Worm (Caenorhabditis elegans) whole organism, early embryonic: ENCODE results near the gene srd-35.
A peak's percentile ranks its signal among the peaks of the same experiment; 100 is the strongest.

Experiments used
- B0310.2 ChIP-seq: sonication (generic microtip); optimal IDR thresholded peaks from 2 replicates; lab custom pipeline; 2016; ENCODE audit warnings: mild to moderate bottlenecking, missing genetic modification characterization, missing compliant biosample characterization
- F13C5.2 ChIP-seq: sonication (generic microtip); optimal IDR thresholded peaks from 2 replicates; lab custom pipeline; 2017; ENCODE audit warnings: mild to moderate bottlenecking, missing genetic modification characterization, inconsistent platforms, missing compliant biosample characterization
- aly-1 ChIP-seq: sonication (generic microtip); optimal IDR thresholded peaks from 2 replicates; lab custom pipeline; 2016; ENCODE audit warnings: missing genetic modification characterization, missing compliant biosample characterization
- ama-1 ChIP-seq: fragments of 150-350 bp; optimal IDR thresholded peaks from 2 replicates; lab custom pipeline; 2014
- ceh-13 ChIP-seq: fragments of 200-800 bp; sonication (Bioruptor generic); optimal IDR thresholded peaks from 2 replicates; lab custom pipeline; 2018; ENCODE audit warnings: mild to moderate bottlenecking, missing genetic modification characterization, missing compliant biosample characterization
- ceh-36 ChIP-seq: sonication (generic microtip); optimal IDR thresholded peaks from 2 replicates; lab custom pipeline; 2016; ENCODE audit warnings: missing genetic modification characterization, inconsistent platforms, missing compliant biosample characterization
- ets-7 ChIP-seq: sonication (generic microtip); optimal IDR thresholded peaks from 2 replicates; lab custom pipeline; 2016; ENCODE audit warnings: missing genotype, missing genetic modification characterization, missing compliant biosample characterization
- flt-1 ChIP-seq: fragments of 200-800 bp; sonication (Bioruptor generic); IDR thresholded peaks from 2 replicates; pipeline ENCODE4 v1.3.6; 2022; ENCODE audit warnings: missing genetic modification characterization, missing compliant biosample characterization
- hmbx-1 ChIP-seq: sonication (generic microtip); optimal IDR thresholded peaks from 2 replicates; lab custom pipeline; 2016; ENCODE audit warnings: mild to moderate bottlenecking, missing genetic modification characterization, missing compliant biosample characterization
- hmg-4 ChIP-seq: fragments of 200-800 bp; sonication (Bioruptor generic); optimal IDR thresholded peaks from 2 replicates; lab custom pipeline; 2018; ENCODE audit warnings: mild to moderate bottlenecking, missing genetic modification characterization, missing compliant biosample characterization
- hnd-1 ChIP-seq: sonication (generic microtip); optimal IDR thresholded peaks from 2 replicates; lab custom pipeline; 2016; ENCODE audit warnings: missing genetic modification characterization, missing compliant biosample characterization
- pes-1 ChIP-seq: fragments of 200-800 bp; sonication (Bioruptor generic); IDR thresholded peaks from 2 replicates; pipeline ENCODE4 v1.3.6; 2022; ENCODE audit warnings: missing genetic modification reagents, missing genetic modification characterization, missing compliant biosample characterization
- scrt-1 ChIP-seq: fragments of 200-800 bp; sonication (Bioruptor generic); IDR thresholded peaks from 2 replicates; pipeline ENCODE4 v1.3.6; 2022; ENCODE audit warnings: missing genetic modification characterization, missing compliant biosample characterization
- sea-1 ChIP-seq: fragments of 200-800 bp; sonication (Bioruptor generic); conservative IDR thresholded peaks from 2 replicates; pipeline ENCODE4 v1.3.6; 2022; ENCODE audit warnings: missing genetic modification characterization, missing compliant biosample characterization
- tbx-11 ChIP-seq: fragments of 200-800 bp; sonication (Bioruptor generic); IDR thresholded peaks from 2 replicates; pipeline ENCODE4 v1.3.6; 2022; ENCODE audit warnings: missing genetic modification characterization, missing compliant biosample characterization
- tbx-37 ChIP-seq: fragments of 200-800 bp; sonication (Bioruptor generic); conservative IDR thresholded peaks from 2 replicates; pipeline ENCODE4 v1.3.6; 2022; ENCODE audit warnings: missing genetic modification reagents, missing genetic modification characterization, missing compliant biosample characterization
- tra-4 ChIP-seq: sonication (generic microtip); optimal IDR thresholded peaks from 2 replicates; lab custom pipeline; 2017; ENCODE audit warnings: missing genetic modification characterization, missing compliant biosample characterization

srd-35 gene

DNA sequence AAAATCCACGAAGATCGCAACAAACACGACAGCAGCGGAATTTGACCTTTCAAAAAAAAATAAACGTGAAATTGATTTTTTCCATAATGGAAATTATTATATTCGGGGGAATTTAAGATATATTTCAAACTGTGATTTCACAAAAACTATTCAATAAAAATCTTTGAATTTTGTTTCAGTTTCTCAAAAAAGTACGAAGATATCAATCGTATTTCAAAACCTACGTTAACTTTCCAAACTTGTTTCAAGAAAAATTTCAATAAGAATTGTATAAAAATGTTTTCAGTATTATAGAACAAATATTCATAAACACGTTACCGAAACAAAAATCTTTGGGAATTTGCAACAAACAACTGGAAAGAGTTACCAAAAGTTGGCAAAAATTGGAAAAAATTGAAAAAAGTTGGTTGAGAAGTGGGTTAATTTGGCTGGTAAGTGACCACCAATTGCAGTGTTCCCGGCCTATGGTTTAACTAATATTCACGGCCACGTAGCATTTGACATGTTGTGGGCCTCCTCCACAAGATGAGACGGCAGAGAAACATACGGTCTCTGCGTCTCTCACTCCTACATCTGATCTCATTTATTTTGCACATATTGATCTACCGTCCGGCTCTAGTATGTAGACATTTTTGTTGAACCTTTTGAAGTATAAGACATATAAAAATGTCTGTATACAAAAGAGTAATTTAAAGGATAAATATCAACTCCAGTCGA, 13.2 kb upstream of the srd-35 start, which contains the start of the genes T16G1.9 and T16G1.18:
TSS of gene T16G1.9 (minus strand) at position 51 of the 717 bp plus-strand sequence.
TSS of gene T16G1.18 (plus strand) at position 493 of the 717 bp plus-strand sequence.
- TF ChIP-seq ama-1 (lab: Kevin White, UChicago) (no peak), pes-1 (no peak), tra-4 (no peak), F13C5.2 (tag; lab: Kevin White, UChicago) (peak; percentile 56), aly-1 (tag; lab: Kevin White, UChicago) (no peak)

DNA sequence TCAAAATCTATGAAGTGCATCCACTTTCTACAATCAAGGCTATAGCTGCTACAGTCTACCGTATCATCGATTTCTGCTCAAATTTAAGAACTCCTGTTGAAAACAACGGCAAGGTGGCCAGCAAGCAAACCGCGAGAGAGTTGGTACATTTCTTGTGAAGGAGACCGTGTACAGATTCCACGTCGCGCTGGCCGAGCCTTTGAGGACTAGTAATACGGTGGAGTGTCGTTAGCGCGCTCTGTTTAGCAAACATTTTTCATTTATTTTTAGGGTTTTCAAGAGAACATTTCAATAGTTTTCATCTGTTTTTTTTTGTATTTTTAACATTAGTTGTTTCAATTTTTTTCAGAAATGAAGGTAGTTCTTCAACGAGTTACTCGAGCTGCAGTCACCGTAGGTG, 11.9 kb upstream of the srd-35 start, which contains the start of gene pqn-68:
TSS of gene pqn-68 (plus strand) at position 350 of the 400 bp plus-strand sequence.
- TF ChIP-seq hnd-1 (tag; lab: Kevin White, UChicago): no peak
- no peak for TF ChIP-seq tbx-11 (GFP tag; lab: Robert Waterston, UW)

- TF ChIP-seq tbx-11 (GFP tag; lab: Robert Waterston, UW) (no peak), flt-1 (no peak), pes-1 (no peak), B0310.2 (tag; lab: Kevin White, UChicago) (no peak)
These were observed 10.5 kb upstream of the srd-35 start, which contains the start of gene eif-3.K for ce11 chrV:12953702-12954101. Gene eif-3.K (plus strand): TSS chrV:12954002.

ce11 chrV:12954261-12954660, 9.9 kb upstream of the srd-35 start:
- TF ChIP-seq hmg-4 (GFP tag; lab: Kevin White, UChicago) (no peak), tbx-11 (GFP tag; lab: Robert Waterston, UW) (no peak), ceh-13 (GFP tag; lab: Kevin White, UChicago) (no peak), aly-1 (tag; lab: Kevin White, UChicago) (no peak), ama-1 (lab: Kevin White, UChicago) (no peak), tbx-37 (GFP tag; lab: Robert Waterston, UW) (no peak), hmbx-1 (tag; lab: Kevin White, UChicago) (no peak), B0310.2 (tag; lab: Kevin White, UChicago) (no peak), sea-1 (GFP tag; lab: Robert Waterston, UW) (no peak), flt-1 (no peak), tra-4 (no peak), scrt-1 (GFP tag; lab: Robert Waterston, UW) (no peak), ets-7 (tag; lab: Kevin White, UChicago) (no peak)

- TF ChIP-seq sea-1 (GFP tag; lab: Robert Waterston, UW) (no peak), tra-4 (no peak), aly-1 (tag; lab: Kevin White, UChicago) (no peak), pes-1 (no peak), ceh-36 (tag; lab: Kevin White, UChicago) (no peak), tbx-37 (GFP tag; lab: Robert Waterston, UW) (no peak), ama-1 (lab: Kevin White, UChicago) (no peak), flt-1 (no peak)
These were observed 3.1 kb upstream of the srd-35 start, which contains the start of gene mpst-7 for ce11 chrV:12961085-12961560. Gene mpst-7 (minus strand): TSS chrV:12961135.

- no peak for TF ChIP-seq ceh-13 (GFP tag; lab: Kevin White, UChicago)
- TF ChIP-seq F13C5.2 (tag; lab: Kevin White, UChicago): no peak
- TF ChIP-seq B0310.2 (tag; lab: Kevin White, UChicago): no peak
- no peak for TF ChIP-seq tbx-37 (GFP tag; lab: Robert Waterston, UW)
- TF ChIP-seq sea-1 (GFP tag; lab: Robert Waterston, UW): no peak
- no peak for TF ChIP-seq pes-1
- no peak for TF ChIP-seq ama-1 (lab: Kevin White, UChicago)
- TF ChIP-seq ets-7 (tag; lab: Kevin White, UChicago): no peak
- TF ChIP-seq flt-1: no peak
- TF ChIP-seq scrt-1 (GFP tag; lab: Robert Waterston, UW): no peak
- TF ChIP-seq ceh-36 (tag; lab: Kevin White, UChicago): no peak
- no peak for TF ChIP-seq tra-4
- TF ChIP-seq tbx-11 (GFP tag; lab: Robert Waterston, UW): no peak
- TF ChIP-seq hmg-4 (GFP tag; lab: Kevin White, UChicago): no peak
- no peak for TF ChIP-seq hmbx-1 (tag; lab: Kevin White, UChicago)
- TF ChIP-seq hnd-1 (tag; lab: Kevin White, UChicago): no peak
These were observed 984 bp upstream of the srd-35 start, which contains the start of gene hrg-9 for ce11 chrV:12963192-12963591. Gene hrg-9 (minus strand): TSS chrV:12963343.

- TF ChIP-seq tbx-11 (GFP tag; lab: Robert Waterston, UW): no peak
- TF ChIP-seq F13C5.2 (tag; lab: Kevin White, UChicago): no peak
- no peak for TF ChIP-seq sea-1 (GFP tag; lab: Robert Waterston, UW)
- TF ChIP-seq B0310.2 (tag; lab: Kevin White, UChicago): no peak
- TF ChIP-seq hnd-1 (tag; lab: Kevin White, UChicago): no peak
- no peak for TF ChIP-seq hmbx-1 (tag; lab: Kevin White, UChicago)
- TF ChIP-seq hmg-4 (GFP tag; lab: Kevin White, UChicago): no peak
- no peak for TF ChIP-seq ama-1 (lab: Kevin White, UChicago)
- no peak for TF ChIP-seq ceh-13 (GFP tag; lab: Kevin White, UChicago)
- TF ChIP-seq ets-7 (tag; lab: Kevin White, UChicago): no peak
- no peak for TF ChIP-seq flt-1
- no peak for TF ChIP-seq tbx-37 (GFP tag; lab: Robert Waterston, UW)
- TF ChIP-seq aly-1 (tag; lab: Kevin White, UChicago): no peak
- TF ChIP-seq ceh-36 (tag; lab: Kevin White, UChicago): no peak
- no peak for TF ChIP-seq scrt-1 (GFP tag; lab: Robert Waterston, UW)
These were observed 2.9 kb downstream of the srd-35 start, which contains the start of gene R186.3 for ce11 chrV:12967110-12967509. Gene R186.3 (minus strand): TSS chrV:12967210.
